Worm (Caenorhabditis elegans) whole organism, mixed stage, embryonic: ENCODE results near the gene Y38H8A.2.

ENCODE experiments used
- M03D4.4 ChIP-seq: sonication (generic microtip); optimal IDR thresholded peaks from 2 replicates; lab custom pipeline; 2017; ENCODE audit warnings: mild to moderate bottlenecking, missing genetic modification characterization, missing compliant biosample characterization
- bed-3 ChIP-seq: fragments of 200-800 bp; sonication (Bioruptor generic); optimal IDR thresholded peaks from 3 replicates; lab custom pipeline; 2018; ENCODE audit warnings: mild to moderate bottlenecking, missing genetic modification characterization, moderate library complexity, missing compliant biosample characterization
- blmp-1 ChIP-seq: fragments of 150-350 bp; optimal IDR thresholded peaks from 2 replicates; lab custom pipeline; 2014; ENCODE audit warnings: missing biosample characterization, missing genetic modification characterization
- flh-1 ChIP-seq: fragments of 200-800 bp; sonication (Bioruptor generic); optimal IDR thresholded peaks from 2 replicates; lab custom pipeline; 2018; ENCODE audit warnings: mild to moderate bottlenecking, missing genetic modification characterization, moderate library complexity, missing compliant biosample characterization
- mab-5 ChIP-seq: fragments of 150-350 bp; optimal IDR thresholded peaks from 2 replicates; lab custom pipeline; 2014; ENCODE audit warnings: missing biosample characterization, missing genetic modification characterization
- nhr-237 ChIP-seq: fragments of 150-350 bp; optimal IDR thresholded peaks from 2 replicates; lab custom pipeline; 2014; ENCODE audit warnings: missing biosample characterization, missing genetic modification characterization
- nhr-28 ChIP-seq: fragments of 150-350 bp; optimal IDR thresholded peaks from 2 replicates; lab custom pipeline; 2014; ENCODE audit warnings: missing biosample characterization, missing genetic modification characterization
- nhr-76 ChIP-seq: sonication (generic microtip); optimal IDR thresholded peaks from 2 replicates; lab custom pipeline; 2017; ENCODE audit warnings: missing biosample characterization, missing genetic modification characterization
- sem-2 ChIP-seq: fragments of 200-800 bp; sonication (Bioruptor generic); optimal IDR thresholded peaks from 2 replicates; lab custom pipeline; 2018; ENCODE audit warnings: mild to moderate bottlenecking, missing genetic modification characterization, missing compliant biosample characterization
- snpc-4 ChIP-seq: fragments of 150-350 bp; optimal IDR thresholded peaks from 2 replicates; lab custom pipeline; 2014; ENCODE audit warnings: missing biosample characterization, missing genetic modification characterization
- unc-39 ChIP-seq: fragments of 150-350 bp; optimal IDR thresholded peaks from 2 replicates; lab custom pipeline; 2014; ENCODE audit warnings: missing biosample characterization, missing genetic modification characterization
- unc-62 ChIP-seq: fragments of 150-350 bp; optimal IDR thresholded peaks from 2 replicates; lab custom pipeline; 2014; ENCODE audit warnings: missing biosample characterization, missing genetic modification reagents, missing genetic modification characterization
- ztf-11 ChIP-seq: fragments of 150-350 bp; optimal IDR thresholded peaks from 2 replicates; lab custom pipeline; 2014; ENCODE audit warnings: missing biosample characterization, missing genetic modification characterization

DNA sequence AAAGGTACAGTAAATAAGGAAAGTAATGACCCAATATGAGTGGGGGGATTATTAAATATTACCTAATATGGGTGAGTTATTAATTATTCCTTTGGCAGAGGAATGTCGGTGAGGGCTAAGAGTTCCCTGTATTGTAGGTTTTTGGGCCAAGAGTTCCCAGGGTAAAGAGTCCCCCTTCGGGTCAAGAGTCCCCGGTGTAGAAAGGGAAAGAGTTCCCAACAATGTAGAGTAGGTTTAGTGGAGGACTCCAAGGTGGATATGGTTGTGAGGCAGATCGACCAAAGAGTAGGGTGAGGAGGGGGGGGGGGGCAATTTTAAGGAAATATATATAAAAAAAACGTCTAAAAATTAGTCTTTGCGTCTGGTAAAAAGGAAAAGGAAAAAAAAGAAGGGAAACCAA lies 17.3 kb upstream of the Y38H8A.2 start:
- TF ChIP-seq unc-39: no peak
- no peak for TF ChIP-seq nhr-28
- TF ChIP-seq flh-1: no peak
- no peak for TF ChIP-seq unc-62
- TF ChIP-seq sem-2 (GFP tag; lab: Kevin White, UChicago): no peak
- TF ChIP-seq blmp-1 (tag; lab: Kevin White, UChicago): no peak
- TF ChIP-seq ztf-11 (tag; lab: Kevin White, UChicago): no peak
- TF ChIP-seq bed-3 (GFP tag; lab: Kevin White, UChicago): no peak
- no peak for TF ChIP-seq nhr-76 (tag; lab: Kevin White, UChicago)
- TF ChIP-seq mab-5 (tag; lab: Kevin White, UChicago): no peak
- TF ChIP-seq M03D4.4: no peak
- no peak for TF ChIP-seq snpc-4 (tag; lab: Kevin White, UChicago)
- no peak for TF ChIP-seq nhr-237 (tag; lab: Kevin White, UChicago)
